Fruit fly (Drosophila melanogaster) whole organism, embryonic: ENCODE data around the gene CG18858.

ENCODE experiments used
- CG10979 ChIP-seq: fragments of 200-800 bp; sonication (Bioruptor generic); optimal IDR thresholded peaks from 2 replicates; lab custom pipeline; 2018; ENCODE audit warnings: missing biosample characterization, mild to moderate bottlenecking, missing genetic modification characterization, moderate library complexity
- CG11504 ChIP-seq: fragments of 200-800 bp; sonication (Bioruptor generic); optimal IDR thresholded peaks from 3 replicates; lab custom pipeline; 2019; ENCODE audit warnings: missing biosample characterization, mild to moderate bottlenecking, missing genetic modification characterization, moderate library complexity
- CG14050 ChIP-seq: fragments of 200-800 bp; sonication (Bioruptor generic); IDR thresholded peaks from 3 replicates; pipeline ENCODE4 v1.3.6; 2022; ENCODE audit warnings: missing biosample characterization, missing genetic modification characterization
- CG14710 ChIP-seq: fragments of 200-800 bp; sonication (Bioruptor generic); optimal IDR thresholded peaks from 3 replicates; lab custom pipeline; 2019; ENCODE audit warnings: missing biosample characterization, mild to moderate bottlenecking, missing genetic modification characterization, moderate library complexity
- CG15269 ChIP-seq: fragments of 200-800 bp; sonication (Bioruptor generic); optimal IDR thresholded peaks from 2 replicates; lab custom pipeline; 2018; ENCODE audit warnings: missing biosample characterization, mild to moderate bottlenecking, missing genetic modification characterization, moderate library complexity
- CG1529 ChIP-seq: fragments of 200-800 bp; sonication (Bioruptor generic); optimal IDR thresholded peaks from 3 replicates; lab custom pipeline; 2018; ENCODE audit warnings: missing biosample characterization, missing genetic modification characterization
- CG17385 ChIP-seq: fragments of 200-800 bp; sonication (Bioruptor generic); optimal IDR thresholded peaks from 3 replicates; lab custom pipeline; 2018; ENCODE audit warnings: missing biosample characterization, mild to moderate bottlenecking, missing genetic modification characterization
- CG17829 ChIP-seq: fragments of 200-800 bp; optimal IDR thresholded peaks from 2 replicates; lab custom pipeline; 2019; ENCODE audit warnings: missing biosample characterization, mild to moderate bottlenecking, missing genetic modification characterization, moderate library complexity
- CG18262 ChIP-seq: fragments of 200-800 bp; optimal IDR thresholded peaks from 3 replicates; lab custom pipeline; 2019; ENCODE audit warnings: missing biosample characterization, mild to moderate bottlenecking, missing genetic modification characterization, moderate library complexity
- CG3847 ChIP-seq: fragments of 200-800 bp; sonication (Bioruptor generic); IDR thresholded peaks from 2 replicates; pipeline ENCODE4 v1.3.6; 2022; ENCODE audit warnings: missing biosample characterization, missing genetic modification characterization
- CG6765 ChIP-seq: fragments of 200-800 bp; sonication (Bioruptor generic); optimal IDR thresholded peaks from 3 replicates; lab custom pipeline; 2017; ENCODE audit warnings: missing biosample characterization, mild to moderate bottlenecking, missing genetic modification characterization
- CG7357 ChIP-seq: fragments of 200-800 bp; sonication (Bioruptor generic); IDR thresholded peaks from 3 replicates; pipeline ENCODE4 v1.3.6; 2022; ENCODE audit warnings: missing biosample characterization, missing genetic modification characterization
- D19A ChIP-seq: fragments of 200-800 bp; optimal IDR thresholded peaks from 3 replicates; lab custom pipeline; 2019; ENCODE audit warnings: missing biosample characterization, mild to moderate bottlenecking, missing genetic modification characterization, moderate library complexity
- Dek ChIP-seq: fragments of 200-800 bp; sonication (Bioruptor generic); optimal IDR thresholded peaks from 3 replicates; lab custom pipeline; 2019; ENCODE audit warnings: missing biosample characterization, mild to moderate bottlenecking, missing genetic modification characterization, moderate library complexity
- HHEX ChIP-seq: fragments of 200-800 bp; sonication (Bioruptor generic); optimal IDR thresholded peaks from 3 replicates; lab custom pipeline; 2017; ENCODE audit warnings: missing biosample characterization, mild to moderate bottlenecking, missing genetic modification characterization, missing genetic modification reagents
- Hr51 ChIP-seq, 2 experiments: fragments of 200-800 bp; sonication (Bioruptor generic); optimal IDR thresholded peaks; 2 replicates in 1 of 2; 3 replicates in 1 of 2; lab custom pipeline; 2016 to 2018; ENCODE audit warnings: missing biosample characterization in 2 of 2, missing genetic modification characterization in 2 of 2, mild to moderate bottlenecking in 1 of 2, moderate library complexity in 1 of 2
- Nf-YB ChIP-seq: fragments of 200-800 bp; sonication (Bioruptor generic); optimal IDR thresholded peaks from 3 replicates; lab custom pipeline; 2019; ENCODE audit warnings: missing biosample characterization, mild to moderate bottlenecking, missing genetic modification characterization, moderate library complexity
- NfI ChIP-seq: fragments of 200-800 bp; sonication (Bioruptor generic); optimal IDR thresholded peaks from 3 replicates; lab custom pipeline; 2018; ENCODE audit warnings: missing biosample characterization, mild to moderate bottlenecking, missing genetic modification characterization, moderate library complexity
- Rfx ChIP-seq: fragments of 200-800 bp; sonication (Bioruptor generic); IDR thresholded peaks from 2 replicates; pipeline ENCODE4 v1.3.6; 2022; ENCODE audit warnings: missing biosample characterization, missing genetic modification characterization
- Ssrp ChIP-seq: fragments of 200-800 bp; sonication (Bioruptor generic); optimal IDR thresholded peaks from 2 replicates; lab custom pipeline; 2018; ENCODE audit warnings: missing biosample characterization, mild to moderate bottlenecking, missing genetic modification characterization, moderate library complexity
- abd-A ChIP-seq: fragments of 200-800 bp; sonication (Bioruptor generic); optimal IDR thresholded peaks from 3 replicates; lab custom pipeline; 2019; ENCODE audit warnings: missing biosample characterization, mild to moderate bottlenecking, missing genetic modification characterization, moderate library complexity
- ase ChIP-seq: fragments of 200-800 bp; sonication (Bioruptor generic); IDR thresholded peaks from 3 replicates; pipeline ENCODE4 v1.3.6; 2022; ENCODE audit warnings: missing biosample characterization, missing genetic modification characterization
- caup ChIP-seq: fragments of 200-800 bp; sonication (Bioruptor generic); optimal IDR thresholded peaks from 3 replicates; lab custom pipeline; 2017; ENCODE audit warnings: missing biosample characterization, mild to moderate bottlenecking, missing genetic modification characterization, moderate library complexity; ENCODE audit not compliant: severe bottlenecking
- chif ChIP-seq, 2 experiments: fragments of 200-800 bp; sonication (Bioruptor generic); optimal IDR thresholded peaks; 3 replicates each; lab custom pipeline; 2016; ENCODE audit warnings: missing biosample characterization in 2 of 2, missing genetic modification characterization in 2 of 2
- dati ChIP-seq: fragments of 200-800 bp; sonication (Bioruptor generic); IDR thresholded peaks from 2 replicates; pipeline ENCODE4 v1.3.6; 2022; ENCODE audit warnings: missing biosample characterization, missing genetic modification characterization
- dmrt11E ChIP-seq: fragments of 200-800 bp; sonication (Bioruptor generic); optimal IDR thresholded peaks from 3 replicates; lab custom pipeline; 2018; ENCODE audit warnings: missing biosample characterization, mild to moderate bottlenecking, missing genetic modification characterization, moderate library complexity
- ewg ChIP-seq: fragments of 200-800 bp; sonication (Bioruptor generic); optimal IDR thresholded peaks from 3 replicates; lab custom pipeline; 2017; ENCODE audit warnings: mild to moderate bottlenecking, missing biosample characterization, missing genetic modification reagents, missing genetic modification characterization
- fd96Cb ChIP-seq: fragments of 200-800 bp; sonication (Bioruptor generic); optimal IDR thresholded peaks from 2 replicates; lab custom pipeline; 2018; ENCODE audit warnings: missing biosample characterization, mild to moderate bottlenecking, missing genetic modification characterization, moderate library complexity
- grau ChIP-seq: fragments of 200-800 bp; optimal IDR thresholded peaks from 3 replicates; lab custom pipeline; 2019; ENCODE audit warnings: missing biosample characterization, mild to moderate bottlenecking, missing genetic modification characterization, moderate library complexity
- gsb ChIP-seq: fragments of 200-800 bp; sonication (Bioruptor generic); IDR thresholded peaks from 2 replicates; pipeline ENCODE4 v1.3.6; 2022; ENCODE audit warnings: missing biosample characterization, missing genetic modification characterization
- inv ChIP-seq: fragments of 200-800 bp; sonication (Bioruptor generic); IDR thresholded peaks from 2 replicates; pipeline ENCODE4 v1.3.6; 2022; ENCODE audit warnings: missing biosample characterization, missing genetic modification characterization; ENCODE audit not compliant: partially characterized antibody
- jigr1 ChIP-seq: fragments of 200-800 bp; sonication (Bioruptor generic); IDR thresholded peaks from 3 replicates; pipeline ENCODE4 v1.3.6; 2022; ENCODE audit warnings: missing biosample characterization, missing genetic modification characterization
- kah ChIP-seq: fragments of 200-800 bp; sonication (Bioruptor generic); optimal IDR thresholded peaks from 2 replicates; lab custom pipeline; 2018; ENCODE audit warnings: missing biosample characterization, mild to moderate bottlenecking, missing genetic modification characterization
- ken ChIP-seq: fragments of 200-800 bp; sonication (Bioruptor generic); IDR thresholded peaks from 3 replicates; pipeline ENCODE4 v1.3.6; 2022; ENCODE audit warnings: missing biosample characterization, missing genetic modification characterization
- lbe ChIP-seq: fragments of 200-800 bp; sonication (Bioruptor generic); optimal IDR thresholded peaks from 2 replicates; lab custom pipeline; 2016; ENCODE audit warnings: missing biosample characterization, mild to moderate bottlenecking, missing genetic modification characterization
- lmd ChIP-seq: fragments of 200-800 bp; sonication (Bioruptor generic); IDR thresholded peaks from 2 replicates; pipeline ENCODE4 v1.3.6; 2022; ENCODE audit warnings: missing biosample characterization, missing genetic modification characterization
- mirr ChIP-seq: fragments of 200-800 bp; sonication (Bioruptor generic); optimal IDR thresholded peaks from 3 replicates; lab custom pipeline; 2018; ENCODE audit warnings: missing biosample characterization, mild to moderate bottlenecking, missing genetic modification characterization
- pita ChIP-seq: fragments of 200-800 bp; sonication (Bioruptor generic); optimal IDR thresholded peaks from 2 replicates; lab custom pipeline; 2017; ENCODE audit warnings: missing biosample characterization, mild to moderate bottlenecking, missing genetic modification characterization
- pnt ChIP-seq: fragments of 200-800 bp; sonication (Bioruptor generic); optimal IDR thresholded peaks from 3 replicates; lab custom pipeline; 2016; ENCODE audit warnings: missing biosample characterization, missing genetic modification characterization
- pros ChIP-seq: fragments of 200-800 bp; sonication (Bioruptor generic); optimal IDR thresholded peaks from 3 replicates; lab custom pipeline; 2019; ENCODE audit warnings: missing biosample characterization, mild to moderate bottlenecking, missing genetic modification characterization, moderate library complexity
- pzg ChIP-seq: fragments of 200-800 bp; sonication (Bioruptor generic); optimal IDR thresholded peaks from 3 replicates; lab custom pipeline; 2018; ENCODE audit warnings: missing biosample characterization, mild to moderate bottlenecking, missing genetic modification characterization, moderate library complexity
- sc ChIP-seq, 3 experiments: fragments of >200 bp in 2 of 3; fragments of 200-800 bp in 1 of 3; sonication (Bioruptor generic) in 1 of 3; optimal IDR thresholded peaks; 2 replicates in 2 of 3; 3 replicates in 1 of 3; lab custom pipeline; 2017; ENCODE audit warnings: mild to moderate bottlenecking in 1 of 3, missing biosample characterization in 1 of 3, missing genetic modification characterization in 1 of 3, missing genetic modification reagents in 1 of 3
- seq ChIP-seq: fragments of 200-800 bp; sonication (Bioruptor generic); IDR thresholded peaks from 2 replicates; pipeline ENCODE4 v1.3.6; 2022; ENCODE audit warnings: missing biosample characterization, missing genetic modification characterization
- wek ChIP-seq: fragments of 200-800 bp; sonication (Bioruptor generic); optimal IDR thresholded peaks from 3 replicates; lab custom pipeline; 2018; ENCODE audit warnings: missing biosample characterization, mild to moderate bottlenecking, missing genetic modification characterization, moderate library complexity

The CG18858 gene

dm6 chr2L:20476718-20477277 is 17.9 kb upstream of the CG18858 start (continued):
- TF ChIP-seq ase (GFP tag; lab: Robert Waterston, UW) (no peak), kah (GFP tag; lab: Kevin White, UChicago) (peak; percentile 4)

- TF ChIP-seq abd-A (tag; lab: Kevin White, UChicago) (peak; percentile 13), wek (no peak)
These were observed 14.4 kb upstream of the CG18858 start, which contains the start of gene CG43233 for dm6 chr2L:20473285-20473684. TSS of gene CG43233 (minus strand) at chr2L:20473385.

DNA sequence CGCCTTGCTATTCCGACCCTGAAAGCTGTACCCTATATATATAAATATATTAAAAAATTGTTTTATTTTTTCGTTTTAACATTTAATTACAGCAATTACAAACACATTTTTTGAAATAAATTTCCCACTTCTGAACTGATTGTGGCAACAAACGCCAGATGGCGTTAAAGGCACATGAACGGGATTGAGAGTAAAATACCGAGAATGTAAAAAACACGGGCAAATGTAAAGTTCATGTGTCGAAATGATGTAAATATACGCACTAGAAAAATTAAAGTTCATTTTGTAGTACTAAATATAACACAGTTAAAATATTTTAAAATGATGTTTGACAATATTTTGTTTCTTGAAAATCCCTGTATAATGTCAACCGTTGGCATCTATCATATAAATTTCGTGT is 5.5 kb upstream of the CG18858 start:
- TF ChIP-seq chif (GFP tag; optimal IDR thresholded peaks at IDR 0.05; lab: Kevin White, UChicago) (peak in 1 of 2 experiments; percentile 9), HHEX (peak; percentile 15), CG10979 (tag; lab: Kevin White, UChicago) (peak; percentile 63), CG17385 (GFP tag; lab: Kevin White, UChicago) (peak; percentile 26), pnt (GFP tag; lab: Kevin White, UChicago) (no peak), fd96Cb (tag; lab: Kevin White, UChicago) (no peak), kah (GFP tag; lab: Kevin White, UChicago) (peak; percentile 42), Nf-YB (GFP tag; lab: Kevin White, UChicago) (no peak), CG14710 (tag; lab: Kevin White, UChicago) (peak; percentile 34), mirr (GFP tag; lab: Kevin White, UChicago) (no peak), jigr1 (no peak), lmd (GFP tag; lab: Robert Waterston, UW) (no peak), CG11504 (tag; lab: Kevin White, UChicago) (peak; percentile 54), CG3847 (GFP tag; lab: Robert Waterston, UW) (no peak), pzg (peak; percentile 5), pita (GFP tag; lab: Kevin White, UChicago) (peak; percentile 1), dati (GFP tag; lab: Robert Waterston, UW) (no peak), Dek (tag; lab: Kevin White, UChicago) (peak; percentile 33), CG7357 (GFP tag; lab: Robert Waterston, UW) (no peak), Hr51 (GFP tag; optimal IDR thresholded peaks at IDR 0.05; lab: Kevin White, UChicago) (peak in 1 of 2 experiments; percentile 35), sc (optimal IDR thresholded peaks at IDR 0.05; lab: Kevin White, UChicago) (no peak), sc (GFP tag; optimal IDR thresholded peaks at IDR 0.05; lab: Kevin White, UChicago) (peak; percentile 18), CG6765 (peak; percentile 4), Ssrp (tag; lab: Kevin White, UChicago) (peak; percentile 9), CG1529 (GFP tag; lab: Kevin White, UChicago) (peak; percentile 27), CG18262 (peak; percentile 28), seq (GFP tag; lab: Robert Waterston, UW) (no peak), ken (GFP tag; lab: Robert Waterston, UW) (no peak), caup (GFP tag; lab: Kevin White, UChicago) (peak; percentile 12), pros (GFP tag; lab: Kevin White, UChicago) (no peak), ewg (GFP tag; lab: Kevin White, UChicago) (peak; percentile 34), gsb (GFP tag; lab: Robert Waterston, UW) (0 out of 2 replicates have a peak, but pooled peaks have one; percentile 9), Rfx (0 out of 2 replicates have a peak, but pooled peaks have one; percentile 40), CG14050 (GFP tag; lab: Robert Waterston, UW) (0 out of 3 replicates have a peak, but pooled peaks have one; percentile 10), CG15269 (tag; lab: Kevin White, UChicago) (peak; percentile 33), D19A (tag; lab: Kevin White, UChicago) (peak; percentile 13), CG17829 (tag; lab: Kevin White, UChicago) (peak; percentile 39), NfI (peak; percentile 59), lbe (GFP tag; lab: Kevin White, UChicago) (no peak), grau (tag; lab: Kevin White, UChicago) (peak; percentile 41), dmrt11E (tag; lab: Kevin White, UChicago) (peak; percentile 36), inv (GFP tag; lab: Robert Waterston, UW) (peak; percentile 31; the same call in 1 of the 2 replicates)
